Worm (Caenorhabditis elegans) whole organism, young adult: ENCODE data around the gene set-25.

Source experiments
- B0019.2 ChIP-seq: fragments of 200-800 bp; sonication (Bioruptor generic); conservative IDR thresholded peaks from 2 replicates; pipeline ENCODE4 v1.3.6; 2022; ENCODE audit warnings: missing genetic modification reagents, missing genetic modification characterization, missing compliant biosample characterization
- C06A6.2 ChIP-seq: fragments of 200-800 bp; sonication (Bioruptor generic); conservative IDR thresholded peaks from 2 replicates; pipeline ENCODE4 v1.3.6; 2022; ENCODE audit warnings: missing genetic modification characterization, missing compliant biosample characterization
- C17E4.6 ChIP-seq: fragments of 200-800 bp; sonication (Bioruptor generic); IDR thresholded peaks from 2 replicates; pipeline ENCODE4 v1.3.6; 2022; ENCODE audit warnings: missing genetic modification reagents, missing genetic modification characterization, missing compliant biosample characterization
- D2030.7 ChIP-seq: fragments of 200-800 bp; sonication (Bioruptor generic); IDR thresholded peaks from 2 replicates; pipeline ENCODE4 v1.3.6; 2022; ENCODE audit warnings: missing genetic modification reagents, missing genetic modification characterization, missing compliant biosample characterization
- K11D2.4 ChIP-seq: fragments of 200-800 bp; sonication (Bioruptor generic); IDR thresholded peaks from 2 replicates; pipeline ENCODE4 v1.3.6; 2022; ENCODE audit warnings: missing genetic modification reagents, missing genetic modification characterization, missing compliant biosample characterization
- Y67H2A.10 ChIP-seq: fragments of 200-800 bp; sonication (Bioruptor generic); conservative IDR thresholded peaks from 2 replicates; pipeline ENCODE4 v1.3.6; 2022; ENCODE audit warnings: missing genetic modification reagents, missing genetic modification characterization, missing compliant biosample characterization
- aptf-2 ChIP-seq: fragments of 200-800 bp; sonication (Bioruptor generic); conservative IDR thresholded peaks from 2 replicates; pipeline ENCODE4 v1.3.6; 2022; ENCODE audit warnings: missing genetic modification reagents, missing genetic modification characterization, missing compliant biosample characterization
- bed-2 ChIP-seq: fragments of 200-800 bp; sonication (Bioruptor generic); IDR thresholded peaks from 2 replicates; pipeline ENCODE4 v1.3.6; 2022; ENCODE audit warnings: missing genetic modification reagents, missing genetic modification characterization, missing compliant biosample characterization
- cebp-1 ChIP-seq, 2 experiments: fragments of 200-800 bp in 1 of 2; sonication (Bioruptor generic) in 1 of 2; sonication (generic microtip) in 1 of 2; IDR thresholded peaks in 1 of 2; optimal IDR thresholded peaks in 1 of 2; 2 replicates each; pipeline versions ENCODE4 v1.3.6 to Lab custom; 2017 to 2022; ENCODE audit warnings: missing compliant biosample characterization in 2 of 2, missing genetic modification characterization in 2 of 2, mild to moderate bottlenecking in 1 of 2, missing genetic modification reagents in 1 of 2, moderate library complexity in 1 of 2
- ceh-100 ChIP-seq: fragments of 200-800 bp; sonication (Bioruptor generic); IDR thresholded peaks from 2 replicates; pipeline ENCODE4 v1.3.6; 2022; ENCODE audit warnings: missing genetic modification reagents, missing genetic modification characterization, missing compliant biosample characterization
- ceh-40 ChIP-seq: fragments of 200-800 bp; sonication (Bioruptor generic); IDR thresholded peaks from 2 replicates; pipeline ENCODE4 v1.3.6; 2022; ENCODE audit warnings: missing genetic modification characterization, missing compliant biosample characterization
- ceh-91 ChIP-seq: fragments of 200-800 bp; sonication (Bioruptor generic); IDR thresholded peaks from 2 replicates; pipeline ENCODE4 v1.3.6; 2022; ENCODE audit warnings: missing genetic modification reagents, missing genetic modification characterization, missing compliant biosample characterization
- dox-1 ChIP-seq: fragments of 200-800 bp; sonication (Bioruptor generic); IDR thresholded peaks from 2 replicates; pipeline ENCODE4 v1.3.6; 2022; ENCODE audit warnings: missing genetic modification reagents, missing genetic modification characterization, missing compliant biosample characterization
- dpff-1 ChIP-seq: sonication (generic microtip); optimal IDR thresholded peaks from 2 replicates; lab custom pipeline; 2017; ENCODE audit warnings: mild to moderate bottlenecking, missing genetic modification characterization, missing compliant biosample characterization
- dpl-1 ChIP-seq: fragments of 150-350 bp; optimal IDR thresholded peaks from 2 replicates; lab custom pipeline; 2014; ENCODE audit warnings: missing biosample characterization, missing genetic modification reagents, missing genetic modification characterization
- efl-1 ChIP-seq: fragments of 150-350 bp; optimal IDR thresholded peaks from 2 replicates; lab custom pipeline; 2014; ENCODE audit warnings: missing biosample characterization, missing genetic modification reagents, missing genetic modification characterization
- egl-18 ChIP-seq: fragments of 200-800 bp; sonication (Bioruptor generic); IDR thresholded peaks from 2 replicates; pipeline ENCODE4 v1.3.6; 2022; ENCODE audit warnings: missing genetic modification reagents, missing genetic modification characterization, missing compliant biosample characterization
- egrh-3 ChIP-seq: fragments of 200-800 bp; sonication (Bioruptor generic); IDR thresholded peaks from 2 replicates; pipeline ENCODE4 v1.3.6; 2022; ENCODE audit warnings: missing genetic modification reagents, missing genetic modification characterization, missing compliant biosample characterization
- ekl-4 ChIP-seq: fragments of 200-800 bp; sonication (Bioruptor generic); IDR thresholded peaks from 2 replicates; pipeline ENCODE4 v1.3.6; 2022; ENCODE audit warnings: missing genetic modification reagents, missing genetic modification characterization, missing compliant biosample characterization
- him-1 ChIP-seq: sonication (generic microtip); optimal IDR thresholded peaks from 2 replicates; lab custom pipeline; 2016; ENCODE audit warnings: missing genotype, missing genetic modification reagents, missing genetic modification characterization, missing compliant biosample characterization
- hmg-1.2 ChIP-seq: fragments of 200-800 bp; sonication (Bioruptor generic); IDR thresholded peaks from 2 replicates; pipeline ENCODE4 v1.3.6; 2022; ENCODE audit warnings: missing genetic modification reagents, missing genetic modification characterization, missing compliant biosample characterization
- hsf-1 ChIP-seq: fragments of 200-800 bp; sonication (Bioruptor generic); IDR thresholded peaks from 2 replicates; pipeline ENCODE4 v1.3.6; 2022; ENCODE audit warnings: missing genetic modification reagents, missing genetic modification characterization, missing compliant biosample characterization
- lag-1 ChIP-seq: fragments of 200-800 bp; sonication (Bioruptor generic); IDR thresholded peaks from 2 replicates; pipeline ENCODE4 v1.3.6; 2022; ENCODE audit warnings: missing genetic modification reagents, missing genetic modification characterization, missing compliant biosample characterization
- lin-35 ChIP-seq, 3 experiments: fragments of 150-350 bp in 2 of 3; sonication (generic microtip) in 1 of 3; optimal IDR thresholded peaks; 2 replicates each; lab custom pipeline; 2014 to 2018; ENCODE audit warnings: missing biosample characterization in 3 of 3, missing genetic modification characterization in 3 of 3, missing genetic modification reagents in 3 of 3
- lsy-27 ChIP-seq: sonication (generic microtip); optimal IDR thresholded peaks from 2 replicates; lab custom pipeline; 2017; ENCODE audit warnings: missing genetic modification characterization, mild to moderate bottlenecking, missing compliant biosample characterization, antibody characterized with exemption, missing genotype, borderline replicate concordance; ENCODE audit not compliant: insufficient read depth
- madf-10 ChIP-seq: sonication (generic microtip); optimal IDR thresholded peaks from 2 replicates; lab custom pipeline; 2016; ENCODE audit warnings: mild to moderate bottlenecking, missing genetic modification characterization, missing compliant biosample characterization
- madf-6 ChIP-seq: fragments of 200-800 bp; sonication (Bioruptor generic); IDR thresholded peaks from 2 replicates; pipeline ENCODE4 v1.3.6; 2022; ENCODE audit warnings: missing genetic modification reagents, missing genetic modification characterization, missing compliant biosample characterization
- madf-8 ChIP-seq: fragments of 200-800 bp; sonication (Bioruptor generic); conservative IDR thresholded peaks from 2 replicates; pipeline ENCODE4 v1.3.6; 2022; ENCODE audit warnings: missing genetic modification reagents, missing genetic modification characterization, missing compliant biosample characterization
- nfya-2 ChIP-seq: fragments of 200-800 bp; sonication (Bioruptor generic); IDR thresholded peaks from 2 replicates; pipeline ENCODE4 v1.3.6; 2022; ENCODE audit warnings: missing genetic modification reagents, missing genetic modification characterization, missing compliant biosample characterization
- nfyb-1 ChIP-seq: fragments of 200-800 bp; sonication (Bioruptor generic); IDR thresholded peaks from 2 replicates; pipeline ENCODE4 v1.3.6; 2022; ENCODE audit warnings: missing genetic modification reagents, missing genetic modification characterization, missing compliant biosample characterization
- nhr-80 ChIP-seq: sonication (generic microtip); optimal IDR thresholded peaks from 2 replicates; lab custom pipeline; 2016; ENCODE audit warnings: missing genetic modification characterization, missing compliant biosample characterization
- rpc-1 ChIP-seq, 2 experiments: fragments of 150-350 bp in 1 of 2; sonication (generic microtip) in 1 of 2; optimal IDR thresholded peaks; 2 replicates each; lab custom pipeline; 2014 to 2018; ENCODE audit warnings: missing biosample characterization in 1 of 2, missing genetic modification characterization in 1 of 2, missing genetic modification reagents in 1 of 2, missing genotype in 1 of 2
- sdz-38 ChIP-seq: sonication (generic microtip); optimal IDR thresholded peaks from 2 replicates; lab custom pipeline; 2016; ENCODE audit warnings: missing genotype, missing genetic modification characterization, missing compliant biosample characterization
- snpc-1.1 ChIP-seq: sonication (generic microtip); optimal IDR thresholded peaks from 2 replicates; lab custom pipeline; 2017; ENCODE audit warnings: missing genetic modification characterization, mild to moderate bottlenecking, missing compliant biosample characterization, antibody characterized with exemption, moderate library complexity, missing genotype, missing genetic modification reagents; ENCODE audit not compliant: insufficient read depth
- snpc-3.4 ChIP-seq: sonication (generic microtip); optimal IDR thresholded peaks from 2 replicates; lab custom pipeline; 2017; ENCODE audit warnings: missing genetic modification characterization, mild to moderate bottlenecking, missing compliant biosample characterization, antibody characterized with exemption, moderate library complexity, missing genotype, missing genetic modification reagents
- snpc-4 ChIP-seq, 5 experiments: fragments of 150-350 bp in 1 of 5; sonication (generic microtip) in 4 of 5; optimal IDR thresholded peaks; 2 replicates each; lab custom pipeline; 2014 to 2018; ENCODE audit warnings: missing genetic modification characterization in 5 of 5, missing biosample characterization in 3 of 5, antibody characterized with exemption in 2 of 5, mild to moderate bottlenecking in 2 of 5, missing compliant biosample characterization in 2 of 5, missing genotype in 2 of 5, moderate library complexity in 2 of 5, missing genetic modification reagents in 1 of 5
- tbx-9 ChIP-seq: sonication (generic microtip); optimal IDR thresholded peaks from 2 replicates; lab custom pipeline; 2016; ENCODE audit warnings: borderline replicate concordance, missing genetic modification characterization, inconsistent platforms, missing compliant biosample characterization
- ztf-25 ChIP-seq: fragments of 200-800 bp; sonication (Bioruptor generic); IDR thresholded peaks from 2 replicates; pipeline ENCODE4 v1.3.6; 2022; ENCODE audit warnings: missing genetic modification reagents, missing genetic modification characterization, missing compliant biosample characterization
- ztf-6 ChIP-seq: fragments of 200-800 bp; sonication (Bioruptor generic); IDR thresholded peaks from 2 replicates; pipeline ENCODE4 v1.3.6; 2022; ENCODE audit warnings: missing genetic modification reagents, missing genetic modification characterization, missing compliant biosample characterization

The set-25 gene

ce11 chrIII:13296289-13296874 lies 3.5 kb upstream of the set-25 start, which contains the start of gene npp-18 (continued):
- 0 out of 2 replicates have a peak, but pooled peaks have one; percentile 20 for TF ChIP-seq bed-2 (GFP tag; lab: Robert Waterston, UW)
- peak; percentile 43 for TF ChIP-seq efl-1
- TF ChIP-seq B0019.2 (GFP tag; lab: Robert Waterston, UW) = 0 out of 2 replicates have a peak, but pooled peaks have one; percentile 35
- TF ChIP-seq C06A6.2 = peak; percentile 99
- TF ChIP-seq ekl-4 (GFP tag; lab: Robert Waterston, UW) = peak; percentile 70
- TF ChIP-seq D2030.7 (GFP tag; lab: Robert Waterston, UW) = peak; percentile 44
- 0 out of 2 replicates have a peak, but pooled peaks have one; percentile 9 for TF ChIP-seq C17E4.6 (GFP tag; lab: Robert Waterston, UW)
- TF ChIP-seq Y67H2A.10 (GFP tag; lab: Robert Waterston, UW) = peak; percentile 79
- TF ChIP-seq egl-18 = 0 out of 2 replicates have a peak, but pooled peaks have one; percentile 30
- 0 out of 2 replicates have a peak, but pooled peaks have one; percentile 26 for TF ChIP-seq ceh-40 (GFP tag; lab: Robert Waterston, UW)
- TF ChIP-seq dpl-1 = peak; percentile 15
- TF ChIP-seq ztf-25 (GFP tag; lab: Robert Waterston, UW) = peak; percentile 75; the same call in 1 of the 2 replicates
- TF ChIP-seq ceh-100 (GFP tag; lab: Robert Waterston, UW) = peak; percentile 78
- TF ChIP-seq, all 124 proteins: peak for 40; not testable (repeated sequence) for 84

- no peak for TF ChIP-seq lag-1
- TF ChIP-seq snpc-3.4 = no peak
- TF ChIP-seq nhr-80 (tag; lab: Kevin White, UChicago) = no peak
- no peak for TF ChIP-seq him-1 (tag; lab: Kevin White, UChicago)
- no peak for TF ChIP-seq lsy-27 (tag; lab: Kevin White, UChicago)
- no peak for TF ChIP-seq K11D2.4 (GFP tag; lab: Robert Waterston, UW)
- TF ChIP-seq egrh-3 = no peak
- TF ChIP-seq tbx-9 (tag; lab: Kevin White, UChicago) = no peak
- no peak for TF ChIP-seq snpc-4 (GFP tag; optimal IDR thresholded peaks at IDR 0.05; lab: Kevin White, UChicago)
- no peak for TF ChIP-seq snpc-4 (tag; optimal IDR thresholded peaks at IDR 0.05; lab: Kevin White, UChicago)
- no peak for TF ChIP-seq ceh-91 (GFP tag; lab: Robert Waterston, UW)
- TF ChIP-seq nfya-2 (GFP tag; lab: Robert Waterston, UW) = no peak
- TF ChIP-seq nfyb-1 (GFP tag; lab: Robert Waterston, UW) = no peak
- no peak for TF ChIP-seq madf-10 (tag; lab: Kevin White, UChicago)
- TF ChIP-seq sdz-38 (tag; lab: Kevin White, UChicago) = no peak
Observed at ce11 chrIII:13285421-13285820, 7.5 kb downstream of the set-25 start, which contains the start of gene F56A8.8. TSS of gene F56A8.8 (plus strand) at chrIII:13285721.

ce11 chrIII:13277881-13278500 lies 14.9 kb downstream of the set-25 start:
- TF ChIP-seq lin-35 (GFP tag; optimal IDR thresholded peaks at IDR 0.05; lab: Kevin White, UChicago) = peak in 1 of 3 experiments; percentile 44
- TF ChIP-seq cebp-1 (GFP tag; IDR thresholded peaks at IDR 0.05; lab: Robert Waterston, UW) = peak; percentile 57; the same call in 1 of the 2 replicates
- TF ChIP-seq cebp-1 (tag; optimal IDR thresholded peaks at IDR 0.05; lab: Kevin White, UChicago) = peak; percentile 95
- no peak for TF ChIP-seq hsf-1 (GFP tag; lab: Robert Waterston, UW)

DNA sequence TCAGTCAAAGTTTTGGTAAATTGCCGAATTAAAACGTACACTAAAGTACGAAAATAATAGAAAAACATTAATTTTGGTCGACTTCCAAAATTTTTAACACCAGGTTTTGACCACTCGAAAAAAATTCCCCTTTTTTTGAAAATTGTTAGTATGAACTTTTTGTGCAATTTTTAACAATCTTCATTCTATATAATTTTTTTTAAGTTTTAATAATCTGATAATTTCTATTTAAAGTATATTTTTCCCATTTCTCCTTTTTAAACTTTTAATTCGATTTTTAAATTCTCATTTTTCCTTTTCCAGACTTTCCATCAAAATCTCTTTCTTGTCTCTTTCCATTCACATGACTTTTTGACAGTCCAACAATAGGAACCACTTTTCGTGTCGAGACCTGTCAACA lies 15.9 kb downstream of the set-25 start, which contains the start of gene unc-64:
TSS of gene unc-64 (plus strand) at position 301 of the 400 bp plus-strand sequence.
- TF ChIP-seq hsf-1 (GFP tag; lab: Robert Waterston, UW) = no peak
- TF ChIP-seq madf-6 (GFP tag; lab: Robert Waterston, UW) = no peak
- TF ChIP-seq dox-1 (GFP tag; lab: Robert Waterston, UW) = no peak
- TF ChIP-seq snpc-1.1 (tag; lab: Kevin White, UChicago) = no peak
- TF ChIP-seq madf-8 (GFP tag; lab: Robert Waterston, UW) = no peak
- no peak for TF ChIP-seq aptf-2 (GFP tag; lab: Robert Waterston, UW)
- no peak for TF ChIP-seq dpff-1 (tag; lab: Kevin White, UChicago)
- no peak for TF ChIP-seq B0019.2 (GFP tag; lab: Robert Waterston, UW)
- TF ChIP-seq nhr-80 (tag; lab: Kevin White, UChicago) = no peak
- TF ChIP-seq rpc-1 (optimal IDR thresholded peaks at IDR 0.05; lab: Kevin White, UChicago) = no peak
- TF ChIP-seq rpc-1 (tag; optimal IDR thresholded peaks at IDR 0.05; lab: Kevin White, UChicago) = no peak
- TF ChIP-seq hmg-1.2 (GFP tag; lab: Robert Waterston, UW) = no peak
- TF ChIP-seq sdz-38 (tag; lab: Kevin White, UChicago) = no peak
- no peak for TF ChIP-seq bed-2 (GFP tag; lab: Robert Waterston, UW)
- TF ChIP-seq ztf-6 (GFP tag; lab: Robert Waterston, UW) = no peak
